Worm (Caenorhabditis elegans): ENCODE data around the gene acy-3.

The acy-3 gene

ce11 chrIII:3820134-3820533, 33.9 kb upstream of the acy-3 start (continued):
- TF ChIP-seq ceh-62 (tag; optimal IDR thresholded peaks at IDR 0.05) (no peak), skn-1 (tag; optimal IDR thresholded peaks at IDR 0.05) (no peak), nhr-11 (tag; optimal IDR thresholded peaks at IDR 0.05) (peak; percentile 23), nhr-28 (tag; optimal IDR thresholded peaks at IDR 0.05) (peak; percentile 89), dve-1 (tag; optimal IDR thresholded peaks at IDR 0.05; ENCODE audit: insufficient read depth) (peak; percentile 78), tag-97 (GFP tag; IDR thresholded peaks at IDR 0.05) (no peak), F26F4.8 (GFP tag; conservative IDR thresholded peaks at IDR 0.05) (no peak), hmg-1.1 (GFP tag; IDR thresholded peaks at IDR 0.05) (peak; percentile 86), dmd-6 (GFP tag; IDR thresholded peaks at IDR 0.05) (peak; percentile 45), ceh-82 (tag; optimal IDR thresholded peaks at IDR 0.05) (no peak), lin-15B (tag; optimal IDR thresholded peaks at IDR 0.05) (no peak), hlh-11 (tag; optimal IDR thresholded peaks at IDR 0.05) (peak; percentile 91), ZK337.2 (GFP tag; IDR thresholded peaks at IDR 0.05) (no peak), lin-39 (tag; optimal IDR thresholded peaks at IDR 0.05) (no peak), php-3 (GFP tag; IDR thresholded peaks at IDR 0.05) (no peak), nhr-237 (tag; optimal IDR thresholded peaks at IDR 0.05) (no peak), T26A8.4 (GFP tag; IDR thresholded peaks at IDR 0.05) (peak; percentile 67), zag-1 (tag; optimal IDR thresholded peaks at IDR 0.05) (no peak), lsy-2 (tag; optimal IDR thresholded peaks at IDR 0.05) (peak in 1 of 2 experiments; percentile 75), dmd-8 (GFP tag; IDR thresholded peaks at IDR 0.05) (no peak), ceh-32 (tag; optimal IDR thresholded peaks at IDR 0.05; ENCODE audit: poor library complexity) (no peak), ctbp-1 (GFP tag; IDR thresholded peaks at IDR 0.05) (peak; percentile 9; the same call in 1 of the 2 replicates), nhr-42 (GFP tag; IDR thresholded peaks at IDR 0.05) (no peak), pha-4 (GFP tag; IDR thresholded peaks at IDR 0.05) (no peak), pha-4 (tag; optimal IDR thresholded peaks at IDR 0.05) (no peak), ceh-28 (tag; optimal IDR thresholded peaks at IDR 0.05) (no peak), nhr-25 (tag; optimal IDR thresholded peaks at IDR 0.05; ENCODE audit: borderline replicate concordance, insufficient read depth) (peak; percentile 23), F37D6.2 (tag; optimal IDR thresholded peaks at IDR 0.05) (no peak), saeg-2 (GFP tag; IDR thresholded peaks at IDR 0.05) (no peak), duxl-1 (tag; optimal IDR thresholded peaks at IDR 0.05; ENCODE audit: poor library complexity) (no peak), cey-2 (tag; optimal IDR thresholded peaks at IDR 0.05; ENCODE audit: borderline replicate concordance, insufficient read depth) (no peak), snpc-1.2 (GFP tag; IDR thresholded peaks at IDR 0.05) (no peak), spr-3 (GFP tag; optimal IDR thresholded peaks at IDR 0.05) (no peak), Y75B8A.6 (GFP tag; IDR thresholded peaks at IDR 0.05) (no peak), dmd-9 (GFP tag; IDR thresholded peaks at IDR 0.05) (no peak), mxl-2 (GFP tag; conservative IDR thresholded peaks at IDR 0.05) (no peak), pqm-1 (tag; optimal IDR thresholded peaks at IDR 0.05) (peak; percentile 42), ces-1 (GFP tag; optimal IDR thresholded peaks at IDR 0.05) (no peak), mep-1 (tag; optimal IDR thresholded peaks at IDR 0.05) (peak; percentile 77), snpc-4 (tag; optimal IDR thresholded peaks at IDR 0.05) (no peak), Y105C5A.15 (GFP tag; IDR thresholded peaks at IDR 0.05) (no peak), nhr-111 (GFP tag; optimal IDR thresholded peaks at IDR 0.05) (no peak), nhr-6 (tag; optimal IDR thresholded peaks at IDR 0.05) (peak; percentile 69), spr-1 (tag; optimal IDR thresholded peaks at IDR 0.05) (no peak), madf-9 (GFP tag; conservative IDR thresholded peaks at IDR 0.05) (no peak), F44E2.7 (GFP tag; IDR thresholded peaks at IDR 0.05) (no peak), lin-38 (GFP tag; IDR thresholded peaks at IDR 0.05) (no peak), zip-2 (tag; optimal IDR thresholded peaks at IDR 0.05) (no peak), mdt-29 (GFP tag; IDR thresholded peaks at IDR 0.05) (no peak), fos-1 (tag; optimal IDR thresholded peaks at IDR 0.05) (no peak), nhr-77 (tag; optimal IDR thresholded peaks at IDR 0.05) (peak; percentile 77), lin-29 (GFP tag; IDR thresholded peaks at IDR 0.05) (no peak)

Data from whole organism, L4 larva.